Worm (Caenorhabditis elegans): ENCODE results near the gene sru-25.

The sru-25 gene

DNA sequence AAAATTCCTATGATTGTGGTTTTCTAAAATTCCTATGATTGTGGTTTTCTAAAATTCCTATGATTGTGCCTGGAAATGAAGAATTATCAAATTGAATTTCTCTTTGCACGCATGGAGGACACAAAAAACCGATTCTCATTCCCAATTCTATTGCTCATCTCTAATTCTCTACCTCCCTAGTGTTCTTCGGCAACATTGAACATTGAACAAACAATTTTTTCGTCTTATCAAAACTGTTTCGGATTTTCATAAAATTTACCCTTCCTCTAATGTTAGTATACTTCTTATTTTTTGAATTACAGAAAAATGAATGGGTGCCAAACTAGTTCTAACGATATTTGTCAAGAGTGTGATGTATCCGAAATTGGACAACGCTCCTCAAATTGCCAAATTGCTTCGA lies 37.8 kb downstream of the sru-25 start, which contains the start of gene pals-31:
Gene pals-31, plus strand, starts transcription at position 301 of the 400 bp plus-strand sequence.
- no peak for TF ChIP-seq nhr-76 (tag; optimal IDR thresholded peaks at IDR 0.05)
- no peak for TF ChIP-seq mep-1 (tag; optimal IDR thresholded peaks at IDR 0.05)
- TF ChIP-seq nhr-28 (tag; optimal IDR thresholded peaks at IDR 0.05), result no peak
- no peak for TF ChIP-seq ceh-43 (GFP tag; optimal IDR thresholded peaks at IDR 0.05)
- no peak for TF ChIP-seq cnd-1 (tag; optimal IDR thresholded peaks at IDR 0.05)
- no peak for TF ChIP-seq lin-32 (GFP tag; optimal IDR thresholded peaks at IDR 0.05)
- no peak for TF ChIP-seq blmp-1 (tag; optimal IDR thresholded peaks at IDR 0.05)
- TF ChIP-seq ceh-39 (tag; optimal IDR thresholded peaks at IDR 0.05), result no peak
- no peak for TF ChIP-seq unc-62 (GFP tag; optimal IDR thresholded peaks at IDR 0.05)
- no peak for TF ChIP-seq mls-2 (tag; optimal IDR thresholded peaks at IDR 0.05)
- no peak for TF ChIP-seq mab-5 (tag; optimal IDR thresholded peaks at IDR 0.05)
- TF ChIP-seq tbx-8 (GFP tag; optimal IDR thresholded peaks at IDR 0.05), result no peak
- TF ChIP-seq lsy-2 (tag; optimal IDR thresholded peaks at IDR 0.05), result no peak
- TF ChIP-seq sem-2 (GFP tag; optimal IDR thresholded peaks at IDR 0.05), result no peak
- TF ChIP-seq nhr-237 (tag; optimal IDR thresholded peaks at IDR 0.05), result no peak

DNA sequence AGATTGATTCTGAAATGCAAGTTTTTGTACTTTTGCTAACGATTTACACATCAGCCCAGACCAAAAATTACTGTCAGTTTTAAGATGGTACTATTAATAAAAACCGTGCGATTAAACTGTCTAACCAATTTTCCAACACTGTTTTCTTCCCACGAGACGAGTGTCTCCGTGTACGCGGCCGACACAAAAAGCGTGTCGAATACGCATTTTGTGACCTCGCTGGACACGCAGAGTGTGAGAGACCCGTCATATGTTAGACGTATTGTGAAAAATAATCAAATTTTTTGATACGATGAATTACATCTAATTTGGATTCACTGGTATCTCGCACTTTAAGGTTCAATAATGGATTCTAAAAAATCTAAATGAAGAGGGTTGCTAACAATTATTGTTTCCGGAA lies 38.5 kb downstream of the sru-25 start:
- TF ChIP-seq lin-32 (GFP tag; optimal IDR thresholded peaks at IDR 0.05) (no peak), bed-3 (GFP tag; optimal IDR thresholded peaks at IDR 0.05) (no peak), sptf-1 (tag; optimal IDR thresholded peaks at IDR 0.05) (no peak)

DNA sequence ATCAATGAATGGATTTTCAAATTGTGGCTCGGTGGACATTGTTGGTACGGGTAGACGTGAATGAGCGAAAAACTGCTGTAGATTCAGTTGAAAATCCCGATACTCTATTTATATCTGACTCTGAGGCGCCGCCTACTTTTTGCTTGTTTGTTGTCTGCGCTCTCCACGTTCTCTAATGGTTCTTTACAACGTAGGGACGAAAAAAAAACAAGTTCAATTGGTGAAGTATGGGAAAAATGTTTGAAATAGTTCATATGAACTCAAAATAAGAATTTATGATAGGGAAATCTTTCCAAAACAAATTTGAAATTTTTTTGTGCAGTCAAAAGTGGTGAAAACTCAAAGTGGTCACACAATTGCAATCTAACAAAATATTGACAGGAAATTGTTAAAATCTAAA lies 39.3 kb downstream of the sru-25 start, which contains the start of gene F48G7.10:
Gene F48G7.10, minus strand, starts transcription at position 101 of the 400 bp plus-strand sequence.
- TF ChIP-seq zip-8 (tag; optimal IDR thresholded peaks at IDR 0.05) (no peak), blmp-1 (tag; optimal IDR thresholded peaks at IDR 0.05) (no peak), nhr-76 (tag; optimal IDR thresholded peaks at IDR 0.05) (no peak), unc-62 (GFP tag; optimal IDR thresholded peaks at IDR 0.05) (no peak), lin-13 (tag; optimal IDR thresholded peaks at IDR 0.05) (no peak), sem-2 (GFP tag; optimal IDR thresholded peaks at IDR 0.05) (no peak), nhr-237 (tag; optimal IDR thresholded peaks at IDR 0.05) (no peak), bed-3 (GFP tag; optimal IDR thresholded peaks at IDR 0.05) (no peak), cnd-1 (tag; optimal IDR thresholded peaks at IDR 0.05) (no peak), pha-4 (tag; optimal IDR thresholded peaks at IDR 0.05) (no peak), snpc-4 (tag; optimal IDR thresholded peaks at IDR 0.05) (no peak), lin-32 (GFP tag; optimal IDR thresholded peaks at IDR 0.05) (no peak), lsy-2 (tag; optimal IDR thresholded peaks at IDR 0.05) (no peak), hlh-1 (tag; optimal IDR thresholded peaks at IDR 0.05) (no peak), ceh-43 (GFP tag; optimal IDR thresholded peaks at IDR 0.05) (no peak), ceh-39 (tag; optimal IDR thresholded peaks at IDR 0.05) (no peak), drap-1 (GFP tag; optimal IDR thresholded peaks at IDR 0.05) (no peak), mep-1 (tag; optimal IDR thresholded peaks at IDR 0.05) (no peak)

DNA sequence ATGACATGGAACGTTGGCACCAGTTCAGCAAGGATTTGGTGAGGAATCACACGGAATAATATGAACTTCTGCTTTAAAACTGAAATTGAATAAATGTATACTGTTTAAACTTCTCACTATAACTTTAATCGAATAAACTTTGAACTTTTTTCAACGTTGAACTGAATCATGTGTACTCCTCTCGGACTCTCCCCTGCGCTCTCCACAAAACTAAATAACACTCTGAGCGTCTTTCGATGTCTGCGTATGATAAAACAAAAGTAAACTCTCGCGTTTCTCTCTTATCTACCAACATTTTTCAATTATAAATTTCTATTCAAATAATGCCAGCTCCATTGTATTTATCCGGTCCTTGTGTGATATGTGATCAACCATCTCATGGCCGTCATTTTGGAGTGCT lies 42.3 kb downstream of the sru-25 start:
- TF ChIP-seq drap-1 (GFP tag; optimal IDR thresholded peaks at IDR 0.05) (no peak), elt-1 (tag; optimal IDR thresholded peaks at IDR 0.05; ENCODE audit: borderline replicate concordance, insufficient read depth) (no peak), mab-5 (tag; optimal IDR thresholded peaks at IDR 0.05) (no peak), hlh-1 (tag; optimal IDR thresholded peaks at IDR 0.05) (no peak)

DNA sequence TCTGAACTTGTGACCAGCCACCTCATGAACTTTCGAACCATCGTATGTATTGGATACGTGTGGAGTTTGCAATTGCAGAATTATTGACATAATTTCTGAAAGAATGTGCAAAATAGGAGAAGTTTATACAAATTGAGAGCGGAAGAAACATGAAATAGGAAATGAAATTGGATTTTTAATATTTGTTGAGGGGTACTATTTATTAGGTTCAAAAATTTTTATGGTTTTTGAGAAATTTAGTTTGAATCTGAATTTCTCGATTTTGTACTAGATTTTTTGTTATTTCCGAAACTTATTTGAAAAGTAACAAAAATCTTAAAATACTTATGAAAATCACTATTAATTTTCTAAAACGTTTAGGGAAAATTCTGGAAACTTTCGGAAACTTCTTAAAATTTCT lies 45.6 kb downstream of the sru-25 start, which contains the start of gene F48G7.9:
Gene F48G7.9, minus strand, starts transcription at position 101 of the 400 bp plus-strand sequence.
- TF ChIP-seq ceh-83 (GFP tag; optimal IDR thresholded peaks at IDR 0.05) (no peak), elt-3 (tag; optimal IDR thresholded peaks at IDR 0.05) (no peak)

DNA sequence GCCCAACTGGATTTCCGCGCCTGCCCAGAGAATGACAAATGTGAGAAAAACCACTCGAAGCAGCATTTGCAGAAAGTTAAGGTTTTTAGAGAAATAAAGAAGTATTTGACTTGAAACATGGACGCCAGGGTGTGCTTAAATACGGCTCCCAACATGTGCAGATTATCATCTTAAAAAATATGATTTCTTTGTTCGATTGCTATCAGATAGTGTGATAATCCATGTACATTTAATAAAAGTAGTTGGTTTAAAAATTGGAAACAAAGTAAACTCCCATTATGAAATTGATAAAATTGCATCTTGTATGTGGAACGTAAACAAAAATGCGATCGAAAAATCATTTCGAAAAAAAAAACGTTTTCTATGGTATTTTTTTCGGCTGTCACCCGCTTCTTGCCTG lies 46.5 kb downstream of the sru-25 start, which contains the start of gene F48G7.8:
Gene F48G7.8, minus strand, starts transcription at position 101 of the 400 bp plus-strand sequence.
- TF ChIP-seq cnd-1 (tag; optimal IDR thresholded peaks at IDR 0.05), result no peak
- no peak for TF ChIP-seq pha-4 (tag; optimal IDR thresholded peaks at IDR 0.05)
- TF ChIP-seq ham-2 (GFP tag; optimal IDR thresholded peaks at IDR 0.05), result no peak
- no peak for TF ChIP-seq sptf-1 (tag; optimal IDR thresholded peaks at IDR 0.05)
- no peak for TF ChIP-seq ceh-83 (GFP tag; optimal IDR thresholded peaks at IDR 0.05)
- TF ChIP-seq mab-5 (tag; optimal IDR thresholded peaks at IDR 0.05), result no peak
- no peak for TF ChIP-seq flh-1 (GFP tag; optimal IDR thresholded peaks at IDR 0.05)
- TF ChIP-seq hlh-1 (tag; optimal IDR thresholded peaks at IDR 0.05), result no peak
- no peak for TF ChIP-seq nhr-28 (tag; optimal IDR thresholded peaks at IDR 0.05)
- no peak for TF ChIP-seq tbx-8 (GFP tag; optimal IDR thresholded peaks at IDR 0.05)
- no peak for TF ChIP-seq ceh-43 (GFP tag; optimal IDR thresholded peaks at IDR 0.05)
- TF ChIP-seq ztf-11 (tag; optimal IDR thresholded peaks at IDR 0.05), result no peak
- TF ChIP-seq nhr-76 (tag; optimal IDR thresholded peaks at IDR 0.05), result no peak
- TF ChIP-seq elt-1 (tag; optimal IDR thresholded peaks at IDR 0.05; ENCODE audit: borderline replicate concordance, insufficient read depth), result no peak
- TF ChIP-seq lin-13 (tag; optimal IDR thresholded peaks at IDR 0.05), result no peak
- TF ChIP-seq zip-8 (tag; optimal IDR thresholded peaks at IDR 0.05), result no peak
- no peak for TF ChIP-seq snpc-4 (tag; optimal IDR thresholded peaks at IDR 0.05)
- no peak for TF ChIP-seq drap-1 (GFP tag; optimal IDR thresholded peaks at IDR 0.05)

Measured in whole organism, mixed stage, embryonic.